Worm (Caenorhabditis elegans) whole organism, L1 larva: Measurements from ENCODE around the gene C18F10.2.

ENCODE experiments used
- F16B12.6 ChIP-seq: fragments of 150-350 bp; optimal IDR thresholded peaks from 2 replicates; lab custom pipeline; 2014; ENCODE audit warnings: missing biosample characterization, missing genetic modification characterization
- ces-1 ChIP-seq: fragments of 150-350 bp; optimal IDR thresholded peaks from 2 replicates; lab custom pipeline; 2014; ENCODE audit warnings: missing biosample characterization, missing genetic modification reagents, missing genetic modification characterization
- lsy-2 ChIP-seq, 2 experiments: fragments of 150-350 bp; optimal IDR thresholded peaks; 2 replicates each; lab custom pipeline; 2014; ENCODE audit warnings: missing biosample characterization in 2 of 2, missing genetic modification characterization in 2 of 2
- pqm-1 ChIP-seq: sonication (generic microtip); optimal IDR thresholded peaks from 3 replicates; lab custom pipeline; 2017; ENCODE audit warnings: missing biosample characterization, missing genetic modification characterization
- ztf-11 ChIP-seq, 2 experiments: sonication (generic microtip); optimal IDR thresholded peaks; 2 replicates each; lab custom pipeline; 2016 to 2017; ENCODE audit warnings: missing genetic modification characterization in 2 of 2, missing biosample characterization in 1 of 2, missing compliant biosample characterization in 1 of 2

DNA sequence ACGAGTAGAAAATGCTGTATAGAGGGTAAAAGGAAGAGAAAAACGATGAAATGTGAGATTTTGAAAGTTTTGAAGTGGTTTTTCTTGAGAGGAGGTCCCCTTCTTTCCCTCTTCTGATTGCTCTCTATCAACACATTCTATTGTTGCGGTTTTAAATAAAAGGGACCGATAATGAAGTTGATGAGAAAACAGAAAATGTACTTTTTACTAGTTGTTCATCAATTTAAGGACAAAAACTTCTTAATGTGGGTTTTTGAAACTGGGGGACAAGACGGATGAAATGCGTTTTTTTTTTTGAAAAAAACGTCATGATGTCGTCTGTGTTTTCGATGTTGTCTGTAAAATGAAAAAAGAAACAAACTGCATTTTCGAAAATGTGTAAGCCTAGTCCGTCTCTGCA, 43.8 kb downstream of the C18F10.2 start:
- TF ChIP-seq lsy-2 (tag; optimal IDR thresholded peaks at IDR 0.05; lab: Kevin White, UChicago) (no peak), pqm-1 (tag; lab: Kevin White, UChicago) (no peak), ztf-11 (tag; optimal IDR thresholded peaks at IDR 0.05; lab: Kevin White, UChicago) (no peak), ces-1 (GFP tag; lab: Kevin White, UChicago) (no peak), F16B12.6 (no peak)
